Worm (Caenorhabditis elegans): ENCODE results near the gene col-128.

The col-128 gene

ce11 chrIV:11524241-11524692 lies 27.5 kb downstream of the col-128 start, which contains the start of gene mep-1 (continued):
- TF ChIP-seq nhr-10 (tag; optimal IDR thresholded peaks at IDR 0.05): no peak
- no peak for TF ChIP-seq nhr-6 (tag; optimal IDR thresholded peaks at IDR 0.05)
- no peak for TF ChIP-seq mbf-1 (tag; optimal IDR thresholded peaks at IDR 0.05)
- TF ChIP-seq unc-39 (tag; optimal IDR thresholded peaks at IDR 0.05): no peak
- no peak for TF ChIP-seq lin-39 (tag; optimal IDR thresholded peaks at IDR 0.05)
- TF ChIP-seq mab-5 (tag; optimal IDR thresholded peaks at IDR 0.05): peak; percentile 53
- no peak for TF ChIP-seq unc-62 (GFP tag; optimal IDR thresholded peaks at IDR 0.05)
- TF ChIP-seq ceh-82 (tag; optimal IDR thresholded peaks at IDR 0.05): peak; percentile 61
- TF ChIP-seq skn-1 (tag; optimal IDR thresholded peaks at IDR 0.05): no peak
- TF ChIP-seq ztf-1 (GFP tag; conservative IDR thresholded peaks at IDR 0.05): no peak
- TF ChIP-seq ceh-16 (tag; optimal IDR thresholded peaks at IDR 0.05): no peak
- TF ChIP-seq ztf-4 (tag; optimal IDR thresholded peaks at IDR 0.05): peak; percentile 13
- TF ChIP-seq R02D3.7 (tag; optimal IDR thresholded peaks at IDR 0.05): no peak
- no peak for TF ChIP-seq peb-1 (tag; optimal IDR thresholded peaks at IDR 0.05)
- TF ChIP-seq ZK546.5 (tag; optimal IDR thresholded peaks at IDR 0.05): no peak
- no peak for TF ChIP-seq elt-3 (tag; optimal IDR thresholded peaks at IDR 0.05)
- TF ChIP-seq aly-2 (tag; optimal IDR thresholded peaks at IDR 0.05): no peak
- no peak for TF ChIP-seq ztf-11 (tag; optimal IDR thresholded peaks at IDR 0.05)
- no peak for TF ChIP-seq gmeb-1 (tag; optimal IDR thresholded peaks at IDR 0.05)
- peak; percentile 73 for TF ChIP-seq lin-13 (GFP tag; optimal IDR thresholded peaks at IDR 0.05)
- peak; percentile 8 for TF ChIP-seq sma-3 (GFP tag; optimal IDR thresholded peaks at IDR 0.05)
- TF ChIP-seq dmd-4 (tag; optimal IDR thresholded peaks at IDR 0.05): no peak
- TF ChIP-seq nhr-77 (tag; optimal IDR thresholded peaks at IDR 0.05): no peak
- peak; percentile 18 for TF ChIP-seq nhr-25 (tag; optimal IDR thresholded peaks at IDR 0.05)
- no peak for TF ChIP-seq nhr-23 (tag; optimal IDR thresholded peaks at IDR 0.05)
- peak; percentile 74 for TF ChIP-seq lin-11 (tag; optimal IDR thresholded peaks at IDR 0.05)

- no peak for TF ChIP-seq ztf-11 (tag; optimal IDR thresholded peaks at IDR 0.05)
- no peak for TF ChIP-seq fos-1 (tag; optimal IDR thresholded peaks at IDR 0.05)
- no peak for TF ChIP-seq lsy-2 (tag; optimal IDR thresholded peaks at IDR 0.05)
- TF ChIP-seq R02D3.7 (tag; optimal IDR thresholded peaks at IDR 0.05): no peak
- TF ChIP-seq nhr-23 (tag; optimal IDR thresholded peaks at IDR 0.05): no peak
- TF ChIP-seq dmd-4 (tag; optimal IDR thresholded peaks at IDR 0.05): no peak
- TF ChIP-seq sem-4 (tag; optimal IDR thresholded peaks at IDR 0.05): no peak
- TF ChIP-seq sma-9 (GFP tag; optimal IDR thresholded peaks at IDR 0.05): no peak
- no peak for TF ChIP-seq sma-9 (tag; optimal IDR thresholded peaks at IDR 0.05)
- TF ChIP-seq F13H6.1 (tag; optimal IDR thresholded peaks at IDR 0.05): no peak
- no peak for TF ChIP-seq mab-5 (tag; optimal IDR thresholded peaks at IDR 0.05)
- no peak for TF ChIP-seq ceh-82 (tag; optimal IDR thresholded peaks at IDR 0.05)
- TF ChIP-seq mdl-1 (tag; optimal IDR thresholded peaks at IDR 0.05): no peak
- TF ChIP-seq unc-55 (GFP tag; optimal IDR thresholded peaks at IDR 0.05): no peak
- TF ChIP-seq peb-1 (tag; optimal IDR thresholded peaks at IDR 0.05): no peak
- TF ChIP-seq unc-39 (tag; optimal IDR thresholded peaks at IDR 0.05): no peak
- TF ChIP-seq elt-1 (tag; optimal IDR thresholded peaks at IDR 0.05): no peak
- no peak for TF ChIP-seq lin-11 (tag; optimal IDR thresholded peaks at IDR 0.05)
- no peak for TF ChIP-seq elt-3 (tag; optimal IDR thresholded peaks at IDR 0.05)
- TF ChIP-seq ama-1 (optimal IDR thresholded peaks at IDR 0.05): no peak
Observed at ce11 chrIV:11523685-11524084, 28.1 kb downstream of the col-128 start.

- no peak for TF ChIP-seq unc-39 (tag; optimal IDR thresholded peaks at IDR 0.05)
- peak; percentile 97 for TF ChIP-seq crh-2 (tag; optimal IDR thresholded peaks at IDR 0.05)
- peak; percentile 60 for TF ChIP-seq nhr-6 (tag; optimal IDR thresholded peaks at IDR 0.05)
- peak; percentile 65 for TF ChIP-seq egl-27 (tag; optimal IDR thresholded peaks at IDR 0.05)
- peak; percentile 2 for TF ChIP-seq mab-5 (tag; optimal IDR thresholded peaks at IDR 0.05)
- TF ChIP-seq sem-4 (tag; optimal IDR thresholded peaks at IDR 0.05): peak; percentile 78
- no peak for TF ChIP-seq lin-11 (tag; optimal IDR thresholded peaks at IDR 0.05)
- TF ChIP-seq blmp-1 (tag; optimal IDR thresholded peaks at IDR 0.05; ENCODE audit: insufficient read depth): peak; percentile 81
- TF ChIP-seq mbf-1 (tag; optimal IDR thresholded peaks at IDR 0.05): no peak
- no peak for TF ChIP-seq ZK546.5 (tag; optimal IDR thresholded peaks at IDR 0.05)
- peak; percentile 82 for TF ChIP-seq unc-55 (GFP tag; optimal IDR thresholded peaks at IDR 0.05)
- peak; percentile 56 for TF ChIP-seq sma-3 (GFP tag; optimal IDR thresholded peaks at IDR 0.05)
- peak; percentile 21 for TF ChIP-seq ceh-82 (tag; optimal IDR thresholded peaks at IDR 0.05)
- TF ChIP-seq sma-9 (GFP tag; optimal IDR thresholded peaks at IDR 0.05): peak; percentile 83
- TF ChIP-seq sma-9 (tag; optimal IDR thresholded peaks at IDR 0.05): no peak
- TF ChIP-seq ztf-4 (tag; optimal IDR thresholded peaks at IDR 0.05): peak; percentile 78
- peak; percentile 68 for TF ChIP-seq nhr-25 (tag; optimal IDR thresholded peaks at IDR 0.05)
- TF ChIP-seq nhr-21 (tag; optimal IDR thresholded peaks at IDR 0.05): peak; percentile 65
- peak; percentile 47 to 84 for TF ChIP-seq lsy-2 (tag; optimal IDR thresholded peaks at IDR 0.05)
- peak; percentile 83 for TF ChIP-seq ama-1 (optimal IDR thresholded peaks at IDR 0.05)
- TF ChIP-seq gmeb-1 (tag; optimal IDR thresholded peaks at IDR 0.05): peak; percentile 65
- peak; percentile 88 for TF ChIP-seq C34F6.9 (tag; optimal IDR thresholded peaks at IDR 0.05)
- peak in 1 of 2 experiments; percentile 10 for TF ChIP-seq mdl-1 (tag; optimal IDR thresholded peaks at IDR 0.05)
- TF ChIP-seq elt-1 (tag; optimal IDR thresholded peaks at IDR 0.05): no peak
- no peak for TF ChIP-seq nhr-12 (tag; optimal IDR thresholded peaks at IDR 0.05)
- TF ChIP-seq aly-2 (tag; optimal IDR thresholded peaks at IDR 0.05): no peak
- peak; percentile 76 for TF ChIP-seq nhr-129 (tag; optimal IDR thresholded peaks at IDR 0.05)
- TF ChIP-seq fos-1 (tag; optimal IDR thresholded peaks at IDR 0.05): peak; percentile 63
- TF ChIP-seq F13H6.1 (tag; optimal IDR thresholded peaks at IDR 0.05): peak; percentile 81
- TF ChIP-seq nhr-77 (tag; optimal IDR thresholded peaks at IDR 0.05): peak; percentile 41
- peak; percentile 21 for TF ChIP-seq zag-1 (tag; optimal IDR thresholded peaks at IDR 0.05)
- peak; percentile 46 for TF ChIP-seq lin-13 (GFP tag; optimal IDR thresholded peaks at IDR 0.05)
Observed at ce11 chrIV:11522225-11522952, 29.4 kb downstream of the col-128 start.

All from whole organism, L2 larva.